Worm (Caenorhabditis elegans) whole organism, L4/young adult: ENCODE data around the gene C06E4.2.

ENCODE experiments used
- W03F9.2 ChIP-seq: fragments of 150-350 bp; optimal IDR thresholded peaks from 2 replicates; lab custom pipeline; 2014; ENCODE audit warnings: missing biosample characterization, missing genetic modification characterization
- dao-5 ChIP-seq: sonication (generic microtip); optimal IDR thresholded peaks from 2 replicates; lab custom pipeline; 2016; ENCODE audit warnings: missing genotype, missing genetic modification characterization, moderate library complexity, missing compliant biosample characterization
- him-1 ChIP-seq: sonication (generic microtip); optimal IDR thresholded peaks from 2 replicates; lab custom pipeline; 2016; ENCODE audit warnings: missing genotype, missing genetic modification reagents, missing genetic modification characterization, missing compliant biosample characterization

DNA sequence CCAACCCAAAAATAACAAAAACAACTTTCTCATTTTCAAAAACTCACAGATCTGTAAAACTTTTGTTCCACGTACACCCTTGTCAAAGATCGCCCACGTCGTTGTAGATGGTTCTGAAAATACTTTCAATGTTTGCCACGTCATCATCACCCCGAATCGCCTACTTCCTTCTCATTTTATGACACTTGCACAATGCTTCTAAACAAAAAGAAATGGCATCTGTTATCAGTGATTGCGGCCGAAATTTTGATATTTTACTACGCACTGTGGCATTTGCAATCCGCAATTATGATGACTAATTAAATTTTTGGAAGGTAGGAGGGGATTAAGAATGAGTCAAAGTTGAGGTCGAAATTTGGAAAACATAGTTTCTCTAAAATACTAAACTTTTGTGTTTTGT lies 48.9 kb downstream of the C06E4.2 start:
- TF ChIP-seq him-1 (tag; lab: Kevin White, UChicago): no peak
- no peak for TF ChIP-seq dao-5 (tag; lab: Kevin White, UChicago)
- no peak for TF ChIP-seq W03F9.2 (tag; lab: Kevin White, UChicago)
